Fruit fly (Drosophila melanogaster): Measurements from ENCODE around the gene QIL1.
A peak's percentile ranks its signal among the peaks of the same experiment; 100 is the strongest.

DNA sequence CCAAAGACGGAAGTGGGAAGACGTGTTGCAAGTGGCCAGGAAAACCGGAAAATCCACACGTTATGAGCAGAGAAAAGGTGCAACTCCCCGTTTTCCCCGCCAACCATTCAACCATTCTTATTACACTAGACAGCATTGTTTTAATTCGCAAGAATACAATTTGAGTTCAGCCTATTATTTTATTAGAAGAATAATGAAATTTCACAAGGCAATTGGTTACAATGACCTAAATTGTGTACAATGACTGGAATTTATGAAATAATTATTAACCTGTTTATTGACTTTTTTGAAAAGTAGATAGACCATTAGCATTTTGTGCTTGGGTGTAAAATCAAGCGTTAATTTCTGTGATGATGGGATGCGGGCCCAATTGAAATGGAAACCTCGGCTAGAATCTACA, 38.8 kb downstream of the QIL1 start:
- TF ChIP-seq fd59A (GFP tag; optimal IDR thresholded peaks at IDR 0.05) (no peak), CG34406 (GFP tag; optimal IDR thresholded peaks at IDR 0.05) (no peak), CG11762 (GFP tag; optimal IDR thresholded peaks at IDR 0.05; ENCODE audit: insufficient read depth) (no peak), OdsH (GFP tag; optimal IDR thresholded peaks at IDR 0.05) (peak; percentile 11), spab (GFP tag; optimal IDR thresholded peaks at IDR 0.05) (no peak), CG4318 (GFP tag; optimal IDR thresholded peaks at IDR 0.05) (no peak), salr (GFP tag; optimal IDR thresholded peaks at IDR 0.05) (peak in 1 of 2 experiments; percentile 51), CG6854 (GFP tag; optimal IDR thresholded peaks at IDR 0.05) (no peak), CG6792 (GFP tag; optimal IDR thresholded peaks at IDR 0.05) (no peak), CG6276 (GFP tag; optimal IDR thresholded peaks at IDR 0.05) (peak; percentile 13), Hr39 (GFP tag; optimal IDR thresholded peaks at IDR 0.05) (no peak)

All from whole organism, prepupa.